Fruit fly (Drosophila melanogaster): ENCODE measurements around the gene CG13609.
A peak's percentile ranks its signal among the peaks of the same experiment; 100 is the strongest.

Gene CG13609

dm6 chr3R:24266786-24267579 lies 40.2 kb downstream of the CG13609 start (continued):
- TF ChIP-seq Hr39 (GFP tag; optimal IDR thresholded peaks at IDR 0.05), result peak; percentile 59
- peak; percentile 86 for TF ChIP-seq CG3919 (GFP tag; optimal IDR thresholded peaks at IDR 0.05)
- peak; percentile 81 for TF ChIP-seq Sox14 (GFP tag; optimal IDR thresholded peaks at IDR 0.05)
- TF ChIP-seq CG8119 (GFP tag; IDR thresholded peaks at IDR 0.05), result peak; percentile 87
- TF ChIP-seq CG8319 (GFP tag; optimal IDR thresholded peaks at IDR 0.05), result peak; percentile 88
- TF ChIP-seq CG6276 (GFP tag; optimal IDR thresholded peaks at IDR 0.05), result peak; percentile 82
- TF ChIP-seq vri (GFP tag; optimal IDR thresholded peaks at IDR 0.05), result peak; percentile 65
- TF ChIP-seq fkh (GFP tag; optimal IDR thresholded peaks at IDR 0.05), result no peak
- TF ChIP-seq Lpt (GFP tag; optimal IDR thresholded peaks at IDR 0.05), result peak; percentile 82
- TF ChIP-seq CG31627 (GFP tag; optimal IDR thresholded peaks at IDR 0.05), result peak; percentile 62
- TF ChIP-seq eg (GFP tag; IDR thresholded peaks at IDR 0.05), result peak; percentile 62; the same call in 1 of the 3 replicates
- TF ChIP-seq CG11902 (GFP tag; optimal IDR thresholded peaks at IDR 0.05), result peak; percentile 71
- peak; percentile 90 for TF ChIP-seq Ets96B (tag; optimal IDR thresholded peaks at IDR 0.05)
- peak; percentile 53 for TF ChIP-seq dac (GFP tag; optimal IDR thresholded peaks at IDR 0.05)
- peak; percentile 73 for TF ChIP-seq CG16779 (tag; optimal IDR thresholded peaks at IDR 0.05)
- TF ChIP-seq cyc (GFP tag; optimal IDR thresholded peaks at IDR 0.05), result peak; percentile 68
- peak; percentile 82 for TF ChIP-seq CG4318 (GFP tag; optimal IDR thresholded peaks at IDR 0.05)
- peak; percentile 60 for TF ChIP-seq Blimp-1 (GFP tag; optimal IDR thresholded peaks at IDR 0.05)
- peak; percentile 79 for TF ChIP-seq CG1621 (tag; optimal IDR thresholded peaks at IDR 0.05)

dm6 chr3R:24267580-24268202 lies 40.9 kb downstream of the CG13609 start:
- TF ChIP-seq Eip75B (GFP tag; optimal IDR thresholded peaks at IDR 0.05) (no peak), fd59A (GFP tag; optimal IDR thresholded peaks at IDR 0.05) (no peak), dsx (GFP tag; optimal IDR thresholded peaks at IDR 0.05; ENCODE audit: poor library complexity, severe bottlenecking) (no peak), topi (GFP tag; optimal IDR thresholded peaks at IDR 0.05) (no peak), cyc (GFP tag; optimal IDR thresholded peaks at IDR 0.05) (no peak), CG6792 (GFP tag; optimal IDR thresholded peaks at IDR 0.05) (no peak), acj6 (GFP tag; optimal IDR thresholded peaks at IDR 0.05) (no peak), lz (GFP tag; optimal IDR thresholded peaks at IDR 0.05) (no peak), CG7368 (GFP tag; optimal IDR thresholded peaks at IDR 0.05) (no peak), CG4318 (GFP tag; optimal IDR thresholded peaks at IDR 0.05) (no peak)

- TF ChIP-seq CG32006 (GFP tag; optimal IDR thresholded peaks at IDR 0.05) (no peak), CG6163 (GFP tag; IDR thresholded peaks at IDR 0.05) (no peak), Smox (GFP tag; optimal IDR thresholded peaks at IDR 0.05) (no peak), fd59A (GFP tag; optimal IDR thresholded peaks at IDR 0.05) (no peak), CG11762 (GFP tag; optimal IDR thresholded peaks at IDR 0.05; ENCODE audit: insufficient read depth) (no peak), net (GFP tag; optimal IDR thresholded peaks at IDR 0.05) (no peak), vri (GFP tag; optimal IDR thresholded peaks at IDR 0.05) (no peak), fkh (GFP tag; optimal IDR thresholded peaks at IDR 0.05) (peak; percentile 51), salr (GFP tag; optimal IDR thresholded peaks at IDR 0.05) (no peak), Eip93F (GFP tag; optimal IDR thresholded peaks at IDR 0.05) (peak; percentile 28), CG16779 (tag; optimal IDR thresholded peaks at IDR 0.05) (no peak)
These were observed 41.5 kb downstream of the CG13609 start for dm6 chr3R:24268293-24268692.

dm6 chr3R:24270034-24270433 lies 43.2 kb downstream of the CG13609 start:
- TF ChIP-seq Hr39 (GFP tag; optimal IDR thresholded peaks at IDR 0.05) (no peak), CG8119 (GFP tag; IDR thresholded peaks at IDR 0.05) (no peak), CG10631 (GFP tag; optimal IDR thresholded peaks at IDR 0.05) (no peak), fkh (GFP tag; optimal IDR thresholded peaks at IDR 0.05) (peak; percentile 80), Gug (GFP tag; IDR thresholded peaks at IDR 0.05) (no peak), Lpt (GFP tag; optimal IDR thresholded peaks at IDR 0.05) (no peak), Ets96B (tag; optimal IDR thresholded peaks at IDR 0.05) (no peak), CG10669 (GFP tag; optimal IDR thresholded peaks at IDR 0.05) (no peak), CG6792 (GFP tag; optimal IDR thresholded peaks at IDR 0.05) (no peak), ss (GFP tag; optimal IDR thresholded peaks at IDR 0.05) (peak in 1 of 2 experiments; percentile 27)

Data from whole organism, prepupa.